Worm (Caenorhabditis elegans) whole organism, L1 larva: ENCODE data around the gene C56E6.2.

Experiments used
- Y116A8C.19 ChIP-seq: sonication (generic microtip); optimal IDR thresholded peaks from 2 replicates; lab custom pipeline; 2016; ENCODE audit warnings: missing compliant biosample characterization, missing genetic modification characterization, borderline replicate concordance
- ceh-82 ChIP-seq, 3 experiments: fragments of 150-350 bp in 1 of 3; sonication (generic microtip) in 2 of 3; optimal IDR thresholded peaks; 2 replicates each; lab custom pipeline; 2014 to 2017; ENCODE audit warnings: missing biosample characterization in 3 of 3, missing genetic modification characterization in 3 of 3
- ces-1 ChIP-seq: fragments of 150-350 bp; optimal IDR thresholded peaks from 2 replicates; lab custom pipeline; 2014; ENCODE audit warnings: missing biosample characterization, missing genetic modification reagents, missing genetic modification characterization
- egl-27 ChIP-seq, 2 experiments: fragments of 150-350 bp in 1 of 2; sonication (generic microtip); optimal IDR thresholded peaks; 3 replicates each; lab custom pipeline; 2017 to 2018; ENCODE audit warnings: missing biosample characterization in 2 of 2, missing genetic modification characterization in 2 of 2, missing genetic modification reagents in 2 of 2
- elt-3 ChIP-seq, 6 experiments: fragments of 150-350 bp in 1 of 6; sonication (generic microtip); optimal IDR thresholded peaks; 2 replicates each; lab custom pipeline; 2017 to 2018; ENCODE audit warnings: missing biosample characterization in 6 of 6, missing genetic modification characterization in 6 of 6, inconsistent platforms in 1 of 6
- hlh-4 ChIP-seq: sonication (generic microtip); optimal IDR thresholded peaks from 2 replicates; lab custom pipeline; 2016; ENCODE audit warnings: mild to moderate bottlenecking, missing genetic modification characterization, missing compliant biosample characterization
- lin-39 ChIP-seq: fragments of 150-350 bp; optimal IDR thresholded peaks from 2 replicates; lab custom pipeline; 2014; ENCODE audit warnings: missing biosample characterization, missing genetic modification reagents, missing genetic modification characterization
- nhr-12 ChIP-seq: sonication (generic microtip); optimal IDR thresholded peaks from 2 replicates; lab custom pipeline; 2017; ENCODE audit warnings: missing biosample characterization, missing genetic modification characterization
- nhr-237 ChIP-seq: fragments of 150-350 bp; optimal IDR thresholded peaks from 2 replicates; lab custom pipeline; 2014; ENCODE audit warnings: missing biosample characterization, missing genetic modification characterization
- nhr-76 ChIP-seq: sonication (generic microtip); optimal IDR thresholded peaks from 2 replicates; lab custom pipeline; 2017; ENCODE audit warnings: missing biosample characterization, missing genetic modification characterization
- pqm-1 ChIP-seq: sonication (generic microtip); optimal IDR thresholded peaks from 3 replicates; lab custom pipeline; 2017; ENCODE audit warnings: missing biosample characterization, missing genetic modification characterization
- unc-130 ChIP-seq: fragments of 150-350 bp; optimal IDR thresholded peaks from 2 replicates; lab custom pipeline; 2017; ENCODE audit warnings: missing biosample characterization, missing genetic modification characterization, inconsistent platforms
- unc-62 ChIP-seq: fragments of 150-350 bp; optimal IDR thresholded peaks from 2 replicates; lab custom pipeline; 2014; ENCODE audit warnings: missing biosample characterization, missing genetic modification reagents, missing genetic modification characterization
- ztf-4 ChIP-seq: fragments of 150-350 bp; optimal IDR thresholded peaks from 2 replicates; lab custom pipeline; 2014; ENCODE audit warnings: missing biosample characterization, missing genetic modification characterization

ce11 chrII:6521316-6521715, 3.4 kb upstream of the C56E6.2 start, which contains the start of gene toe-2:
- TF ChIP-seq pqm-1 (tag; lab: Kevin White, UChicago) (no peak), ztf-4 (tag; lab: Kevin White, UChicago) (no peak), elt-3 (tag; optimal IDR thresholded peaks at IDR 0.05; lab: Kevin White, UChicago) (no peak), nhr-76 (no peak), nhr-237 (tag; lab: Kevin White, UChicago) (no peak), nhr-12 (tag; lab: Kevin White, UChicago) (no peak), ceh-82 (tag; optimal IDR thresholded peaks at IDR 0.05; lab: Kevin White, UChicago) (no peak), unc-62 (GFP tag; lab: Kevin White, UChicago) (no peak), Y116A8C.19 (tag; lab: Kevin White, UChicago) (no peak), ces-1 (GFP tag; lab: Kevin White, UChicago) (no peak), hlh-4 (tag; lab: Kevin White, UChicago) (no peak), unc-130 (tag; lab: Kevin White, UChicago) (no peak), lin-39 (tag; lab: Kevin White, UChicago) (no peak), egl-27 (tag; optimal IDR thresholded peaks at IDR 0.05; lab: Kevin White, UChicago) (no peak)
